Fruit fly (Drosophila melanogaster) whole organism, prepupa: Measurements from ENCODE around the gene CG2794.
A peak's percentile ranks its signal among the peaks of the same experiment; 100 is the strongest.

ENCODE experiments used
- CG10669 ChIP-seq: fragments of 200-800 bp; sonication (Bioruptor generic); optimal IDR thresholded peaks from 3 replicates; lab custom pipeline; 2018; ENCODE audit warnings: missing biosample characterization, mild to moderate bottlenecking, missing genetic modification characterization, moderate library complexity
- CG11294 ChIP-seq: fragments of 200-800 bp; sonication (Bioruptor generic); IDR thresholded peaks from 2 replicates; pipeline ENCODE4 v1.3.6; 2022; ENCODE audit warnings: missing biosample characterization, missing genetic modification characterization
- CG15336 ChIP-seq: fragments of 200-800 bp; sonication (Bioruptor generic); IDR thresholded peaks from 2 replicates; pipeline ENCODE4 v1.3.6; 2022; ENCODE audit warnings: missing biosample characterization, missing genetic modification characterization
- CG31627 ChIP-seq: fragments of 200-800 bp; sonication (Bioruptor generic); optimal IDR thresholded peaks from 3 replicates; lab custom pipeline; 2016; ENCODE audit warnings: missing biosample characterization, missing genetic modification characterization
- CG32006 ChIP-seq: fragments of 200-800 bp; sonication (Bioruptor generic); optimal IDR thresholded peaks from 3 replicates; lab custom pipeline; 2017; ENCODE audit warnings: missing biosample characterization, mild to moderate bottlenecking, missing genetic modification characterization
- CG3919 ChIP-seq: fragments of 200-800 bp; sonication (Bioruptor generic); optimal IDR thresholded peaks from 3 replicates; lab custom pipeline; 2016; ENCODE audit warnings: missing biosample characterization, missing genetic modification characterization
- CG6163 ChIP-seq: fragments of 200-800 bp; sonication (Bioruptor generic); IDR thresholded peaks from 3 replicates; pipeline ENCODE4 v1.3.6; 2022; ENCODE audit warnings: missing biosample characterization, missing genetic modification characterization
- CG8632 ChIP-seq: fragments of 200-800 bp; sonication (Bioruptor generic); optimal IDR thresholded peaks from 3 replicates; lab custom pipeline; 2016; ENCODE audit warnings: missing biosample characterization, missing genetic modification characterization
- Eip78C ChIP-seq: fragments of 200-800 bp; sonication (Bioruptor generic); peaks from one replicate; lab custom pipeline; 2016; ENCODE audit warnings: missing biosample characterization, missing genetic modification characterization
- Eip93F ChIP-seq: fragments of 200-800 bp; sonication (Bioruptor generic); optimal IDR thresholded peaks from 2 replicates; lab custom pipeline; 2016; ENCODE audit warnings: missing biosample characterization, mild to moderate bottlenecking, missing genetic modification characterization
- Ets96B ChIP-seq: fragments of 200-800 bp; optimal IDR thresholded peaks from 2 replicates; lab custom pipeline; 2019; ENCODE audit warnings: missing biosample characterization, mild to moderate bottlenecking, missing genetic modification characterization, moderate library complexity
- Gug ChIP-seq: fragments of 200-800 bp; sonication (Bioruptor generic); IDR thresholded peaks from 2 replicates; pipeline ENCODE4 v1.3.6; 2022; ENCODE audit warnings: missing biosample characterization, missing genetic modification characterization
- Hr39 ChIP-seq: fragments of 200-800 bp; sonication (Bioruptor generic); optimal IDR thresholded peaks from 2 replicates; lab custom pipeline; 2016; ENCODE audit warnings: missing biosample characterization, missing genetic modification characterization
- Hr4 ChIP-seq: fragments of 200-800 bp; sonication (Bioruptor generic); optimal IDR thresholded peaks from 3 replicates; lab custom pipeline; 2016; ENCODE audit warnings: missing biosample characterization, missing genetic modification characterization
- Lpt ChIP-seq: fragments of 200-800 bp; sonication (Bioruptor generic); optimal IDR thresholded peaks from 3 replicates; lab custom pipeline; 2016; ENCODE audit warnings: missing biosample characterization, missing genetic modification characterization
- Met ChIP-seq: fragments of 200-800 bp; sonication (Bioruptor generic); optimal IDR thresholded peaks from 3 replicates; lab custom pipeline; 2016; ENCODE audit warnings: missing biosample characterization, missing genetic modification characterization
- Smox ChIP-seq: fragments of 200-800 bp; sonication (Bioruptor generic); optimal IDR thresholded peaks from 3 replicates; lab custom pipeline; 2016; ENCODE audit warnings: missing biosample characterization, missing genetic modification characterization
- Sox102F ChIP-seq: fragments of 200-800 bp; sonication (Bioruptor generic); optimal IDR thresholded peaks from 2 replicates; lab custom pipeline; 2016; ENCODE audit warnings: missing biosample characterization, mild to moderate bottlenecking, missing genetic modification characterization
- Sox14 ChIP-seq: fragments of 200-800 bp; sonication (Bioruptor generic); optimal IDR thresholded peaks from 3 replicates; lab custom pipeline; 2016; ENCODE audit warnings: missing biosample characterization, missing genetic modification characterization
- achi ChIP-seq: fragments of 200-800 bp; sonication (Bioruptor generic); optimal IDR thresholded peaks from 3 replicates; lab custom pipeline; 2016; ENCODE audit warnings: missing biosample characterization, missing genetic modification characterization
- acj6 ChIP-seq: fragments of 200-800 bp; sonication (Bioruptor generic); optimal IDR thresholded peaks from 3 replicates; lab custom pipeline; 2016; ENCODE audit warnings: missing biosample characterization, missing genetic modification characterization
- cyc ChIP-seq: fragments of 200-800 bp; sonication (Bioruptor generic); optimal IDR thresholded peaks from 3 replicates; lab custom pipeline; 2016; ENCODE audit warnings: missing biosample characterization, missing genetic modification characterization
- dac ChIP-seq: fragments of 200-800 bp; sonication (Bioruptor generic); optimal IDR thresholded peaks from 2 replicates; lab custom pipeline; 2017; ENCODE audit warnings: missing biosample characterization, mild to moderate bottlenecking, missing genetic modification characterization
- lz ChIP-seq: fragments of 200-800 bp; sonication (Bioruptor generic); optimal IDR thresholded peaks from 3 replicates; lab custom pipeline; 2016; ENCODE audit warnings: missing biosample characterization, missing genetic modification characterization
- salr ChIP-seq, 2 experiments: fragments of 200-800 bp; sonication (Bioruptor generic); optimal IDR thresholded peaks; 3 replicates each; lab custom pipeline; 2016 to 2018; ENCODE audit warnings: missing biosample characterization in 2 of 2, missing genetic modification characterization in 2 of 2, mild to moderate bottlenecking in 1 of 2
- svp ChIP-seq: fragments of 200-800 bp; sonication (Bioruptor generic); peaks from one replicate; lab custom pipeline; 2016; ENCODE audit warnings: missing biosample characterization, missing genetic modification characterization
- topi ChIP-seq: fragments of 200-800 bp; sonication (Bioruptor generic); optimal IDR thresholded peaks from 3 replicates; lab custom pipeline; 2016; ENCODE audit warnings: missing biosample characterization, missing genetic modification characterization

CG2794 gene

dm6 chr2L:612778-613177, 48.8 kb downstream of the CG2794 start (continued):
- TF ChIP-seq salr (GFP tag; optimal IDR thresholded peaks at IDR 0.05; lab: Kevin White, UChicago) (no peak), acj6 (GFP tag; lab: Kevin White, UChicago) (peak; percentile 7), Lpt (no peak), CG8632 (peak; percentile 9), CG11294 (no peak), Eip93F (GFP tag; lab: Kevin White, UChicago) (no peak), lz (GFP tag; lab: Kevin White, UChicago) (no peak), topi (GFP tag; lab: Kevin White, UChicago) (no peak), CG3919 (GFP tag; lab: Kevin White, UChicago) (no peak), Met (no peak), CG15336 (GFP tag; lab: Robert Waterston, UW) (no peak), achi (no peak), dac (GFP tag; lab: Kevin White, UChicago) (no peak), Smox (GFP tag; lab: Kevin White, UChicago) (no peak), CG10669 (GFP tag; lab: Kevin White, UChicago) (peak; percentile 38)

- TF ChIP-seq Sox14 (GFP tag; lab: Kevin White, UChicago) (peak; percentile 10), CG15336 (GFP tag; lab: Robert Waterston, UW) (0 out of 2 replicates have a peak, but pooled peaks have one; percentile 19), CG6163 (GFP tag; lab: Robert Waterston, UW) (no peak), Gug (no peak), Eip78C (GFP tag; lab: Kevin White, UChicago) (peak; percentile 80), cyc (GFP tag; lab: Kevin White, UChicago) (peak; percentile 30), achi (peak; percentile 10), svp (peak; percentile 65), Met (peak; percentile 43), lz (GFP tag; lab: Kevin White, UChicago) (peak; percentile 26), Sox102F (no peak), Ets96B (tag; lab: Kevin White, UChicago) (no peak), topi (GFP tag; lab: Kevin White, UChicago) (peak; percentile 5), Hr39 (GFP tag; lab: Kevin White, UChicago) (peak; percentile 13), CG31627 (GFP tag; lab: Kevin White, UChicago) (peak; percentile 33), Smox (GFP tag; lab: Kevin White, UChicago) (peak; percentile 32), Hr4 (GFP tag; lab: Kevin White, UChicago) (no peak), CG32006 (GFP tag; lab: Kevin White, UChicago) (no peak)
- TF ChIP-seq, all 60 proteins: peak for 12
These were observed 51.1 kb downstream of the CG2794 start for dm6 chr2L:615023-615422.
